Fruit fly (Drosophila melanogaster) whole organism, embryonic: ENCODE results near the gene Baldspot.
A peak's percentile ranks its signal among the peaks of the same experiment; 100 is the strongest.

Experiments
- ATbp ChIP-seq: fragments of 200-800 bp; sonication (Bioruptor generic); optimal IDR thresholded peaks from 2 replicates; lab custom pipeline; 2017; ENCODE audit warnings: missing biosample characterization, mild to moderate bottlenecking, missing genetic modification characterization, missing genetic modification reagents
- Atf-2 ChIP-seq: fragments of 200-800 bp; sonication (Bioruptor generic); optimal IDR thresholded peaks from 2 replicates; lab custom pipeline; 2016; ENCODE audit warnings: missing biosample characterization, missing genetic modification characterization
- Blimp-1 ChIP-seq: fragments of 200-800 bp; sonication (Bioruptor generic); optimal IDR thresholded peaks from 3 replicates; lab custom pipeline; 2018; ENCODE audit warnings: missing biosample characterization, missing genetic modification characterization, mild to moderate bottlenecking, moderate library complexity, missing genetic modification reagents
- Bteb2 ChIP-seq: fragments of 200-800 bp; sonication (Bioruptor generic); optimal IDR thresholded peaks from 2 replicates; lab custom pipeline; 2016; ENCODE audit warnings: missing biosample characterization, missing genetic modification characterization
- CG10462 ChIP-seq: fragments of 200-800 bp; sonication (Bioruptor generic); optimal IDR thresholded peaks from 2 replicates; lab custom pipeline; 2016; ENCODE audit warnings: missing biosample characterization, missing genetic modification characterization
- CG11247 ChIP-seq: fragments of 200-800 bp; sonication (Bioruptor generic); IDR thresholded peaks from 2 replicates; pipeline ENCODE4 v1.3.6; 2022; ENCODE audit warnings: missing biosample characterization, missing genetic modification characterization
- CG11696 ChIP-seq: fragments of 200-800 bp; sonication (Bioruptor generic); IDR thresholded peaks from 2 replicates; pipeline ENCODE4 v1.3.6; 2022; ENCODE audit warnings: missing biosample characterization, missing genetic modification characterization
- CG11723 ChIP-seq: fragments of 200-800 bp; sonication (Bioruptor generic); optimal IDR thresholded peaks from 2 replicates; lab custom pipeline; 2017; ENCODE audit warnings: missing biosample characterization, mild to moderate bottlenecking, missing genetic modification characterization
- CG12104 ChIP-seq: fragments of 200-800 bp; sonication (Bioruptor generic); optimal IDR thresholded peaks from 3 replicates; lab custom pipeline; 2016; ENCODE audit warnings: missing biosample characterization, missing genetic modification characterization
- CG12659 ChIP-seq: fragments of 200-800 bp; sonication (Bioruptor generic); optimal IDR thresholded peaks from 3 replicates; lab custom pipeline; 2017; ENCODE audit warnings: mild to moderate bottlenecking, missing biosample characterization, missing genetic modification reagents, missing genetic modification characterization
- CG14050 ChIP-seq: fragments of 200-800 bp; sonication (Bioruptor generic); IDR thresholded peaks from 3 replicates; pipeline ENCODE4 v1.3.6; 2022; ENCODE audit warnings: missing biosample characterization, missing genetic modification characterization
- CG14667 ChIP-seq: fragments of 200-800 bp; sonication (Bioruptor generic); IDR thresholded peaks from 2 replicates; pipeline ENCODE4 v1.3.6; 2022; ENCODE audit warnings: missing biosample characterization, missing genetic modification characterization
- CG15269 ChIP-seq: fragments of 200-800 bp; sonication (Bioruptor generic); optimal IDR thresholded peaks from 2 replicates; lab custom pipeline; 2018; ENCODE audit warnings: missing biosample characterization, mild to moderate bottlenecking, missing genetic modification characterization, moderate library complexity
- CG15514 ChIP-seq: fragments of 200-800 bp; sonication (Bioruptor generic); optimal IDR thresholded peaks from 3 replicates; lab custom pipeline; 2017; ENCODE audit warnings: missing biosample characterization, missing genetic modification characterization, mild to moderate bottlenecking, moderate library complexity, missing genetic modification reagents
- CG18619 ChIP-seq: fragments of 200-800 bp; sonication (Bioruptor generic); optimal IDR thresholded peaks from 3 replicates; lab custom pipeline; 2017; ENCODE audit warnings: missing biosample characterization, mild to moderate bottlenecking, missing genetic modification characterization
- CG2889 ChIP-seq: fragments of 200-800 bp; sonication (Bioruptor generic); IDR thresholded peaks from 3 replicates; pipeline ENCODE4 v1.3.6; 2022; ENCODE audit warnings: missing biosample characterization, missing genetic modification characterization
- CG6272 ChIP-seq: fragments of 200-800 bp; sonication (Bioruptor generic); IDR thresholded peaks from 2 replicates; pipeline ENCODE4 v1.3.6; 2022; ENCODE audit warnings: missing biosample characterization, missing genetic modification characterization
- CG8281 ChIP-seq: fragments of 200-800 bp; sonication (Bioruptor generic); optimal IDR thresholded peaks from 2 replicates; lab custom pipeline; 2018; ENCODE audit warnings: missing biosample characterization, mild to moderate bottlenecking, missing genetic modification characterization, moderate library complexity
- CG9215 ChIP-seq: fragments of 200-800 bp; sonication (Bioruptor generic); IDR thresholded peaks from 2 replicates; pipeline ENCODE4 v1.3.6; 2022; ENCODE audit warnings: missing biosample characterization, missing genetic modification characterization
- CG9609 ChIP-seq: fragments of 200-800 bp; sonication (Bioruptor generic); optimal IDR thresholded peaks from 3 replicates; lab custom pipeline; 2016; ENCODE audit warnings: missing biosample characterization, missing genetic modification characterization
- CG9797 ChIP-seq: fragments of 200-800 bp; sonication (Bioruptor generic); optimal IDR thresholded peaks from 3 replicates; lab custom pipeline; 2018; ENCODE audit warnings: missing biosample characterization, mild to moderate bottlenecking, missing genetic modification characterization
- Deaf1 ChIP-seq: fragments of 200-800 bp; optimal IDR thresholded peaks from 3 replicates; lab custom pipeline; 2019; ENCODE audit warnings: missing biosample characterization, mild to moderate bottlenecking, missing genetic modification characterization, moderate library complexity
- Dll ChIP-seq: fragments of 200-800 bp; sonication (Bioruptor generic); IDR thresholded peaks from 4 replicates; pipeline ENCODE4 v1.3.6; 2022; ENCODE audit warnings: missing biosample characterization, missing genetic modification characterization; ENCODE audit not compliant: partially characterized antibody
- Gsc ChIP-seq: fragments of 200-800 bp; sonication (Bioruptor generic); IDR thresholded peaks from 2 replicates; pipeline ENCODE4 v1.3.6; 2022; ENCODE audit warnings: missing biosample characterization, missing genetic modification characterization
- Hey ChIP-seq: fragments of 200-800 bp; sonication (Bioruptor generic); optimal IDR thresholded peaks from 3 replicates; lab custom pipeline; 2018; ENCODE audit warnings: missing biosample characterization, mild to moderate bottlenecking, missing genetic modification characterization
- Jarid2 ChIP-seq: fragments of 200-800 bp; sonication (Bioruptor generic); optimal IDR thresholded peaks from 3 replicates; lab custom pipeline; 2017; ENCODE audit warnings: mild to moderate bottlenecking, missing biosample characterization, missing genetic modification reagents, missing genetic modification characterization
- Lhr ChIP-seq: fragments of 200-800 bp; sonication (Bioruptor generic); optimal IDR thresholded peaks from 3 replicates; lab custom pipeline; 2017; ENCODE audit warnings: mild to moderate bottlenecking, missing biosample characterization, missing genetic modification reagents, missing genetic modification characterization
- MBD-R2 ChIP-seq: fragments of 200-800 bp; sonication (Bioruptor generic); IDR thresholded peaks from 2 replicates; pipeline ENCODE4 v1.3.6; 2022; ENCODE audit warnings: missing biosample characterization, missing genetic modification characterization
- MTF-1 ChIP-seq: fragments of 200-800 bp; sonication (Bioruptor generic); optimal IDR thresholded peaks from 2 replicates; lab custom pipeline; 2018; ENCODE audit warnings: missing biosample characterization, mild to moderate bottlenecking, missing genetic modification characterization, borderline replicate concordance
- Mad ChIP-seq: fragments of 200-800 bp; sonication (Bioruptor generic); optimal IDR thresholded peaks from 2 replicates; lab custom pipeline; 2016; ENCODE audit warnings: missing biosample characterization, missing genetic modification characterization
- Nf-YB ChIP-seq: fragments of 200-800 bp; sonication (Bioruptor generic); optimal IDR thresholded peaks from 3 replicates; lab custom pipeline; 2019; ENCODE audit warnings: missing biosample characterization, mild to moderate bottlenecking, missing genetic modification characterization, moderate library complexity
- Poxn ChIP-seq: fragments of 200-800 bp; sonication (Bioruptor generic); IDR thresholded peaks from 2 replicates; pipeline ENCODE4 v1.3.6; 2022; ENCODE audit warnings: missing biosample characterization, missing genetic modification characterization
- Sox102F ChIP-seq: fragments of 200-800 bp; sonication (Bioruptor generic); optimal IDR thresholded peaks from 2 replicates; lab custom pipeline; 2018; ENCODE audit warnings: missing biosample characterization, mild to moderate bottlenecking, missing genetic modification characterization, moderate library complexity
- bcd ChIP-seq: fragments of 200-800 bp; sonication (Bioruptor generic); optimal IDR thresholded peaks from 2 replicates; lab custom pipeline; 2017; ENCODE audit warnings: missing biosample characterization, mild to moderate bottlenecking, missing genetic modification characterization
- cas ChIP-seq: fragments of 200-800 bp; sonication (Bioruptor generic); IDR thresholded peaks from 2 replicates; pipeline ENCODE4 v1.3.6; 2022; ENCODE audit warnings: missing biosample characterization, missing genetic modification characterization
- chm ChIP-seq: fragments of 200-800 bp; sonication (Bioruptor generic); IDR thresholded peaks from 2 replicates; pipeline ENCODE4 v1.3.6; 2022; ENCODE audit warnings: missing biosample characterization, missing genetic modification characterization
- crol ChIP-seq: fragments of 200-800 bp; sonication (Bioruptor generic); IDR thresholded peaks from 2 replicates; pipeline ENCODE4 v1.3.6; 2022; ENCODE audit warnings: missing biosample characterization, missing genetic modification characterization
- crp ChIP-seq, 2 experiments: fragments of 200-800 bp; sonication (Bioruptor generic); optimal IDR thresholded peaks; 2 replicates in 1 of 2; 3 replicates in 1 of 2; lab custom pipeline; 2017; ENCODE audit warnings: missing biosample characterization in 2 of 2, missing genetic modification characterization in 2 of 2, mild to moderate bottlenecking in 1 of 2, moderate library complexity in 1 of 2
- en ChIP-seq: fragments of 200-800 bp; sonication (Bioruptor generic); optimal IDR thresholded peaks from 2 replicates; lab custom pipeline; 2016; ENCODE audit warnings: missing biosample characterization, missing genetic modification characterization
- fd64A ChIP-seq: fragments of 200-800 bp; sonication (Bioruptor generic); optimal IDR thresholded peaks from 3 replicates; lab custom pipeline; 2018; ENCODE audit warnings: missing biosample characterization, mild to moderate bottlenecking, missing genetic modification characterization
- fd96Cb ChIP-seq: fragments of 200-800 bp; sonication (Bioruptor generic); optimal IDR thresholded peaks from 2 replicates; lab custom pipeline; 2018; ENCODE audit warnings: missing biosample characterization, mild to moderate bottlenecking, missing genetic modification characterization, moderate library complexity
- fru ChIP-seq: fragments of >200 bp; optimal IDR thresholded peaks from 2 replicates; lab custom pipeline; 2017
- gem ChIP-seq: fragments of 200-800 bp; sonication (Bioruptor generic); optimal IDR thresholded peaks from 2 replicates; lab custom pipeline; 2019; ENCODE audit warnings: missing biosample characterization, mild to moderate bottlenecking, missing genetic modification characterization, moderate library complexity
- insv ChIP-seq, 2 experiments: fragments of 200-800 bp; sonication (Bioruptor generic); optimal IDR thresholded peaks; 3 replicates each; lab custom pipeline; 2016 to 2018; ENCODE audit warnings: missing biosample characterization in 2 of 2, missing genetic modification characterization in 2 of 2
- jumu ChIP-seq: fragments of 200-800 bp; sonication (Bioruptor generic); optimal IDR thresholded peaks from 3 replicates; lab custom pipeline; 2016; ENCODE audit warnings: missing biosample characterization, missing genetic modification characterization
- mirr ChIP-seq: fragments of 200-800 bp; sonication (Bioruptor generic); optimal IDR thresholded peaks from 3 replicates; lab custom pipeline; 2018; ENCODE audit warnings: missing biosample characterization, mild to moderate bottlenecking, missing genetic modification characterization
- pum ChIP-seq: fragments of 200-800 bp; sonication (Bioruptor generic); optimal IDR thresholded peaks from 2 replicates; lab custom pipeline; 2016; ENCODE audit warnings: missing biosample characterization, missing genetic modification characterization
- ttk ChIP-seq: fragments of 200-800 bp; sonication (Bioruptor generic); IDR thresholded peaks from 2 replicates; pipeline ENCODE4 v2.1.2; 2022; ENCODE audit warnings: missing biosample characterization, missing genetic modification characterization

Gene Baldspot

dm6 chr3L:16661167-16662109 lies at the start of gene Baldspot (continued):
- TF ChIP-seq mirr (GFP tag; lab: Kevin White, UChicago) (peak; percentile 82), Lhr (GFP tag; lab: Kevin White, UChicago) (peak; percentile 85), fd96Cb (tag; lab: Kevin White, UChicago) (peak; percentile 81), CG2889 (no peak), fru (lab: Kevin White, UChicago) (no peak), ttk (no peak), CG18619 (no peak), crp (GFP tag; optimal IDR thresholded peaks at IDR 0.05; lab: Kevin White, UChicago) (peak in 1 of 2 experiments; percentile 16), insv (GFP tag; optimal IDR thresholded peaks at IDR 0.05; lab: Kevin White, UChicago) (peak in 1 of 2 experiments; percentile 70), CG14050 (GFP tag; lab: Robert Waterston, UW) (peak; percentile 40; the same call in 1 of the 3 replicates), CG8281 (tag; lab: Kevin White, UChicago) (peak; percentile 58), Gsc (GFP tag; lab: Robert Waterston, UW) (no peak), gem (tag; lab: Kevin White, UChicago) (peak; percentile 86), en (GFP tag; lab: Kevin White, UChicago) (peak; percentile 69), pum (GFP tag; lab: Kevin White, UChicago) (peak; percentile 86), Blimp-1 (GFP tag; lab: Kevin White, UChicago) (peak; percentile 83), CG11247 (GFP tag; lab: Robert Waterston, UW) (no peak), Bteb2 (GFP tag; lab: Kevin White, UChicago) (peak; percentile 23), CG10462 (GFP tag; lab: Kevin White, UChicago) (peak; percentile 2), CG11723 (GFP tag; lab: Kevin White, UChicago) (no peak), CG9797 (peak; percentile 99), Dll (GFP tag; lab: Robert Waterston, UW) (no peak; the same call in none of the 4 replicates), CG12659 (GFP tag; lab: Kevin White, UChicago) (peak; percentile 87), cas (GFP tag; lab: Robert Waterston, UW) (0 out of 2 replicates have a peak, but pooled peaks have one; percentile 24), CG12104 (GFP tag; lab: Kevin White, UChicago) (peak; percentile 81), MBD-R2 (GFP tag; lab: Robert Waterston, UW) (peak; percentile 70), fd64A (GFP tag; lab: Kevin White, UChicago) (peak; percentile 65), Hey (tag; lab: Kevin White, UChicago) (peak; percentile 41), Sox102F (GFP tag; lab: Kevin White, UChicago) (peak; percentile 47), Atf-2 (GFP tag; lab: Kevin White, UChicago) (peak; percentile 48), Jarid2 (GFP tag; lab: Kevin White, UChicago) (peak; percentile 95), Poxn (GFP tag; lab: Robert Waterston, UW) (no peak), CG9215 (GFP tag; lab: Robert Waterston, UW) (peak; percentile 62), CG11696 (no peak; the same call in 1 of the 2 replicates), Nf-YB (GFP tag; lab: Kevin White, UChicago) (no peak), CG15269 (peak; percentile 42), jumu (GFP tag; lab: Kevin White, UChicago) (peak; percentile 68), Deaf1 (tag; lab: Kevin White, UChicago) (peak; percentile 82), bcd (peak; percentile 83), MTF-1 (GFP tag; lab: Kevin White, UChicago) (peak; percentile 69), crol (GFP tag; lab: Robert Waterston, UW) (peak; percentile 44), CG9609 (GFP tag; lab: Kevin White, UChicago) (peak; percentile 53), CG14667 (GFP tag; lab: Robert Waterston, UW) (0 out of 2 replicates have a peak, but pooled peaks have one; percentile 12), ATbp (peak; percentile 87), Mad (GFP tag; lab: Kevin White, UChicago) (peak; percentile 23), CG6272 (GFP tag; lab: Robert Waterston, UW) (peak; percentile 46; the same call in 1 of the 2 replicates), chm (GFP tag; lab: Robert Waterston, UW) (no peak), CG15514 (GFP tag; lab: Kevin White, UChicago) (peak; percentile 94)
